Worm (Caenorhabditis elegans): ENCODE data around the gene nspe-3.

- TF ChIP-seq lsy-2 (tag; optimal IDR thresholded peaks at IDR 0.05), result no peak
- TF ChIP-seq dmd-4 (tag; optimal IDR thresholded peaks at IDR 0.05), result no peak
- TF ChIP-seq mdl-1 (tag; optimal IDR thresholded peaks at IDR 0.05), result no peak
- no peak for TF ChIP-seq unc-62 (GFP tag; optimal IDR thresholded peaks at IDR 0.05)
Measured at ce11 chrII:12617586-12617985, at the start of gene nspe-3.
